Worm (Caenorhabditis elegans): Measurements from ENCODE around the gene ugt-13.

The ugt-13 gene

DNA sequence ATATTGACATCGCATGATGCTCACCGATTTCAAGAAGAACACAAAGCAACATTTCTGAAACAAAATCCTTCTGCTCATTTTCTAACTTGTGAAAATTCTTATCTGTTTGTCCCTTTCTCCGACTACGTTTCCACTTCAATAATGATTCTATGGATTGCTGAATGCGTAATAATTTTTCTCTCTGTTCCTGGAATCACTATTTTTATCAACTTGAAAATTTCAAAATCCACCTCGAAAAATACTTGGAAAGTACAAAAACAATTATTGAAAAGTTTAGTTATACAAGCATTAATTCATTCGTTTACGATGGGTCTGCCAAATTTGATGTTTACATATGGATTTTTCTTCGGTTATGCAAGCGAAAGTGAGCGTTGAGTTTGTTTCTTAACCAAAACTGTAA lies 13.3 kb downstream of the ugt-13 start, which contains the start of gene srh-22:
srh-22 (plus strand) TSS at position 301 of the 400 bp plus-strand sequence.
- TF ChIP-seq B0310.2 (tag; optimal IDR thresholded peaks at IDR 0.05) (no peak), scrt-1 (GFP tag; IDR thresholded peaks at IDR 0.05) (no peak), ceh-13 (GFP tag; optimal IDR thresholded peaks at IDR 0.05) (no peak), sea-1 (GFP tag; conservative IDR thresholded peaks at IDR 0.05) (no peak), tbx-37 (GFP tag; conservative IDR thresholded peaks at IDR 0.05) (no peak), ets-7 (tag; optimal IDR thresholded peaks at IDR 0.05) (no peak), tbx-11 (GFP tag; IDR thresholded peaks at IDR 0.05) (no peak), hmg-4 (GFP tag; optimal IDR thresholded peaks at IDR 0.05) (no peak), flt-1 (GFP tag; IDR thresholded peaks at IDR 0.05) (no peak), hmbx-1 (tag; optimal IDR thresholded peaks at IDR 0.05) (no peak), ama-1 (optimal IDR thresholded peaks at IDR 0.05) (no peak), F13C5.2 (tag; optimal IDR thresholded peaks at IDR 0.05) (no peak), ceh-36 (tag; optimal IDR thresholded peaks at IDR 0.05) (no peak), aly-1 (tag; optimal IDR thresholded peaks at IDR 0.05) (no peak), tra-4 (tag; optimal IDR thresholded peaks at IDR 0.05) (no peak), pes-1 (GFP tag; IDR thresholded peaks at IDR 0.05) (no peak), hnd-1 (tag; optimal IDR thresholded peaks at IDR 0.05) (no peak)

DNA sequence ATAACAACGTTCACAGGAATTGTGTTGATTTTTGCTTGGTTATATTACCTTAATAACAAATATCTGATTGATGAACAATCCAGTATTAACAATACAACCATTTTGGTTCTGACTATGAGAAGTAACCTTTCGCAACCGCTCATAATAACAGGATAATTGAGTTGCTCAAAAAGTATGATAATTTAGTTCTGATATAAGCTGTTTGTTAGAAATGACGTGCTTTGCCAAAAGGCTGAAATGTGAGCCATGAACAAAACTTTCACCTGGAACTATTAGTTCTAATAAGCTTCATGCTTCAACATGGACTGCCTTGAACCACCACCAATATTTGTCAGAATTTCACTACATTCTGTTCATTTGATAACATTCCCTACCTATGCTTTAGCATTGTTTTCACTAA lies 15.9 kb downstream of the ugt-13 start, which contains the start of gene srh-20:
srh-20 (plus strand) TSS at position 301 of the 400 bp plus-strand sequence.
- no peak for TF ChIP-seq ceh-36 (tag; optimal IDR thresholded peaks at IDR 0.05)
- TF ChIP-seq sea-1 (GFP tag; conservative IDR thresholded peaks at IDR 0.05): no peak
- no peak for TF ChIP-seq aly-1 (tag; optimal IDR thresholded peaks at IDR 0.05)
- TF ChIP-seq B0310.2 (tag; optimal IDR thresholded peaks at IDR 0.05): no peak
- TF ChIP-seq tra-4 (tag; optimal IDR thresholded peaks at IDR 0.05): no peak
- no peak for TF ChIP-seq hnd-1 (tag; optimal IDR thresholded peaks at IDR 0.05)
- TF ChIP-seq tbx-11 (GFP tag; IDR thresholded peaks at IDR 0.05): no peak
- no peak for TF ChIP-seq pes-1 (GFP tag; IDR thresholded peaks at IDR 0.05)
- TF ChIP-seq hmbx-1 (tag; optimal IDR thresholded peaks at IDR 0.05): no peak
- TF ChIP-seq tbx-37 (GFP tag; conservative IDR thresholded peaks at IDR 0.05): no peak
- no peak for TF ChIP-seq F13C5.2 (tag; optimal IDR thresholded peaks at IDR 0.05)
- TF ChIP-seq scrt-1 (GFP tag; IDR thresholded peaks at IDR 0.05): no peak
- TF ChIP-seq hmg-4 (GFP tag; optimal IDR thresholded peaks at IDR 0.05): no peak
- no peak for TF ChIP-seq flt-1 (GFP tag; IDR thresholded peaks at IDR 0.05)
- no peak for TF ChIP-seq ceh-13 (GFP tag; optimal IDR thresholded peaks at IDR 0.05)
- no peak for TF ChIP-seq ets-7 (tag; optimal IDR thresholded peaks at IDR 0.05)
- TF ChIP-seq ama-1 (optimal IDR thresholded peaks at IDR 0.05): no peak

ce11 chrV:4926371-4926770 lies 17.7 kb downstream of the ugt-13 start, which contains the start of gene srh-21:
Gene srh-21 (plus strand): TSS chrV:4926671.
- no peak for TF ChIP-seq flt-1 (GFP tag; IDR thresholded peaks at IDR 0.05)

DNA sequence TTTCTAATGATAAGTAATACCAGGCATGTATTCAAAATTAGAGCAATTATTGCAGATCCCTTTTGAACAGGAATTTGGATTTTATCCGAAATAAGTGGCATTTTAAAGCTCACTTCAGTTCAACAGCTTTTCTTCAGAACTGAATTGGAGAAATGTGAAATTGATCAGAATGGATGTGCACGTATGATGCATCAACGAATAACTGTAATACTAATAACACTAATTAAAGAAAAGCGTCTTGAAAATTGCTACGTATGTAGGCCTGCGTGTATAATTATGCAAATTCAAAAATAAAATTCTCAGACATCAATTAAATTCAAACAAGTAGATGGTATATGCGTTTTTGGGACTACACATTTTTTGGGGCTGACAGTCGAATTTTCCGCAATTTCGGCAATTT lies 21.2 kb downstream of the ugt-13 start, which contains the start of gene str-205:
str-205 (minus strand) TSS at position 101 of the 400 bp plus-strand sequence.
- no peak for TF ChIP-seq flt-1 (GFP tag; IDR thresholded peaks at IDR 0.05)
- TF ChIP-seq ceh-13 (GFP tag; optimal IDR thresholded peaks at IDR 0.05): no peak
- TF ChIP-seq tbx-37 (GFP tag; conservative IDR thresholded peaks at IDR 0.05): no peak
- no peak for TF ChIP-seq ets-7 (tag; optimal IDR thresholded peaks at IDR 0.05)
- TF ChIP-seq tra-4 (tag; optimal IDR thresholded peaks at IDR 0.05): no peak
- no peak for TF ChIP-seq B0310.2 (tag; optimal IDR thresholded peaks at IDR 0.05)
- TF ChIP-seq pes-1 (GFP tag; IDR thresholded peaks at IDR 0.05): no peak
- TF ChIP-seq hmg-4 (GFP tag; optimal IDR thresholded peaks at IDR 0.05): no peak
- no peak for TF ChIP-seq ama-1 (optimal IDR thresholded peaks at IDR 0.05)
- no peak for TF ChIP-seq tbx-11 (GFP tag; IDR thresholded peaks at IDR 0.05)
- no peak for TF ChIP-seq scrt-1 (GFP tag; IDR thresholded peaks at IDR 0.05)
- TF ChIP-seq hnd-1 (tag; optimal IDR thresholded peaks at IDR 0.05): no peak
- no peak for TF ChIP-seq F13C5.2 (tag; optimal IDR thresholded peaks at IDR 0.05)

DNA sequence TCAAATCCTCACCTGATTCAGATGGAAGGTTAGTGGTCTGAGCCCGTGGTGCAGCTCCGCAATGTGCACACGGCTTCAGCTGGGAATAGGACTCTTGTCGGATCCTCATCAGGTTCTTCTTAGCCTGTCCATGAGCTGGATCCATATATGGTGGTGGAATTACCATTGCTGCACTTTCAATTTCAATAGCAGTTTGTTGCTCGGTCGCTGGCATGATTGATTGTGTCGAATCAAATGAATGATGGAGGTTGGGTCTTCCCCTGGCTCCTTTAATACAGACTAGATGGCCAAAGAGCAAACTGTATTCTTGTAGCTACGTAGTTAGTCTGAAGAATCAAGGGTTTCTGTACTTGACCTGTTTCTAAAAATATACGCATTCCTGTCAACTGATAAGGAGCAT lies 24.1 kb downstream of the ugt-13 start, which contains the start of gene C02E7.10:
C02E7.10 (minus strand) TSS at position 232 of the 400 bp plus-strand sequence.
- TF ChIP-seq B0310.2 (tag; optimal IDR thresholded peaks at IDR 0.05) (no peak), ama-1 (optimal IDR thresholded peaks at IDR 0.05) (no peak), pes-1 (GFP tag; IDR thresholded peaks at IDR 0.05) (no peak), scrt-1 (GFP tag; IDR thresholded peaks at IDR 0.05) (no peak), hmbx-1 (tag; optimal IDR thresholded peaks at IDR 0.05) (no peak), flt-1 (GFP tag; IDR thresholded peaks at IDR 0.05) (no peak), tra-4 (tag; optimal IDR thresholded peaks at IDR 0.05) (no peak), F13C5.2 (tag; optimal IDR thresholded peaks at IDR 0.05) (no peak), ceh-36 (tag; optimal IDR thresholded peaks at IDR 0.05) (no peak), hnd-1 (tag; optimal IDR thresholded peaks at IDR 0.05) (no peak), aly-1 (tag; optimal IDR thresholded peaks at IDR 0.05) (no peak), tbx-37 (GFP tag; conservative IDR thresholded peaks at IDR 0.05) (no peak), ets-7 (tag; optimal IDR thresholded peaks at IDR 0.05) (no peak), hmg-4 (GFP tag; optimal IDR thresholded peaks at IDR 0.05) (no peak), ceh-13 (GFP tag; optimal IDR thresholded peaks at IDR 0.05) (no peak), tbx-11 (GFP tag; IDR thresholded peaks at IDR 0.05) (no peak), sea-1 (GFP tag; conservative IDR thresholded peaks at IDR 0.05) (no peak)

DNA sequence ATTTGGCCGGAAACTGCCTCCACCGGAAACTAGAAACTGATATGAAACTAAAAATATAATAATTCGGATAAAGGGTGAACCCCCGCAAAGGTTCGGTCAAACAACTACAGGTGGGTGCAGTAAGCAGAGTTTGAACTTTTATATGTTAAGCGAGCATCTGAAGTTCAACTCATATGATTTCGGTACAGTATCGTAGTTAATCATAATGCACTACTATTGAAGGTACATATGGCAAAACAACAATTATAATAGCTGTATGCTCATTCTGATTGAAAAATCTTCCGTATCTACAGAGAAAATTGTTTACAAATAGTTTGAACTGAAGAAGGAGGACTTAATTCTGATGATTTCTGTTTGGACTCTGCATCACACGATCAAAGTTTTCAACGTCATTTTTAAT lies 24.6 kb downstream of the ugt-13 start:
- TF ChIP-seq flt-1 (GFP tag; IDR thresholded peaks at IDR 0.05) (no peak), B0310.2 (tag; optimal IDR thresholded peaks at IDR 0.05) (no peak), tbx-11 (GFP tag; IDR thresholded peaks at IDR 0.05) (no peak), tra-4 (tag; optimal IDR thresholded peaks at IDR 0.05) (no peak), aly-1 (tag; optimal IDR thresholded peaks at IDR 0.05) (no peak), hmbx-1 (tag; optimal IDR thresholded peaks at IDR 0.05) (no peak), ets-7 (tag; optimal IDR thresholded peaks at IDR 0.05) (no peak), ceh-13 (GFP tag; optimal IDR thresholded peaks at IDR 0.05) (no peak), scrt-1 (GFP tag; IDR thresholded peaks at IDR 0.05) (no peak), pes-1 (GFP tag; IDR thresholded peaks at IDR 0.05) (no peak), tbx-37 (GFP tag; conservative IDR thresholded peaks at IDR 0.05) (no peak), hnd-1 (tag; optimal IDR thresholded peaks at IDR 0.05) (no peak), sea-1 (GFP tag; conservative IDR thresholded peaks at IDR 0.05) (no peak), hmg-4 (GFP tag; optimal IDR thresholded peaks at IDR 0.05) (no peak), ceh-36 (tag; optimal IDR thresholded peaks at IDR 0.05) (no peak), ama-1 (optimal IDR thresholded peaks at IDR 0.05) (no peak), F13C5.2 (tag; optimal IDR thresholded peaks at IDR 0.05) (no peak)

- TF ChIP-seq hmbx-1 (tag; optimal IDR thresholded peaks at IDR 0.05): no peak
- no peak for TF ChIP-seq hmg-4 (GFP tag; optimal IDR thresholded peaks at IDR 0.05)
- no peak for TF ChIP-seq pes-1 (GFP tag; IDR thresholded peaks at IDR 0.05)
- TF ChIP-seq F13C5.2 (tag; optimal IDR thresholded peaks at IDR 0.05): no peak
- no peak for TF ChIP-seq ceh-13 (GFP tag; optimal IDR thresholded peaks at IDR 0.05)
- no peak for TF ChIP-seq ama-1 (optimal IDR thresholded peaks at IDR 0.05)
- no peak for TF ChIP-seq hnd-1 (tag; optimal IDR thresholded peaks at IDR 0.05)
- TF ChIP-seq aly-1 (tag; optimal IDR thresholded peaks at IDR 0.05): no peak
- TF ChIP-seq B0310.2 (tag; optimal IDR thresholded peaks at IDR 0.05): no peak
- no peak for TF ChIP-seq ets-7 (tag; optimal IDR thresholded peaks at IDR 0.05)
- TF ChIP-seq sea-1 (GFP tag; conservative IDR thresholded peaks at IDR 0.05): no peak
Measured at ce11 chrV:4934406-4934805, 25.7 kb downstream of the ugt-13 start, which contains the start of gene catp-2. Gene catp-2 (plus strand): TSS chrV:4934706.

All from whole organism, early embryonic.